Worm (Caenorhabditis elegans): ENCODE data around the gene gei-6.

- TF ChIP-seq fkh-10 (GFP tag; optimal IDR thresholded peaks at IDR 0.05) (no peak), lin-15B (tag; optimal IDR thresholded peaks at IDR 0.05) (no peak), ama-1 (optimal IDR thresholded peaks at IDR 0.05) (no peak), nhr-11 (tag; optimal IDR thresholded peaks at IDR 0.05) (no peak), unc-62 (GFP tag; optimal IDR thresholded peaks at IDR 0.05) (no peak), elt-3 (tag; optimal IDR thresholded peaks at IDR 0.05) (no peak), tbx-2 (tag; optimal IDR thresholded peaks at IDR 0.05) (no peak)
Observed at ce11 chrV:7199077-7199476, 31.6 kb downstream of the gei-6 start.
